Worm (Caenorhabditis elegans) whole organism, late embryonic: Measurements from ENCODE around the gene Y70C5B.2.

Experiments
- C08G9.2 ChIP-seq: sonication (generic microtip); optimal IDR thresholded peaks from 2 replicates; lab custom pipeline; 2016; ENCODE audit warnings: mild to moderate bottlenecking, missing genetic modification characterization, moderate library complexity, missing compliant biosample characterization
- K02D7.2 ChIP-seq: sonication (generic microtip); optimal IDR thresholded peaks from 2 replicates; lab custom pipeline; 2017; ENCODE audit warnings: mild to moderate bottlenecking, missing genetic modification characterization, missing compliant biosample characterization
- T23F11.4 ChIP-seq: fragments of 200-800 bp; sonication (Bioruptor generic); optimal IDR thresholded peaks from 2 replicates; lab custom pipeline; 2018; ENCODE audit warnings: mild to moderate bottlenecking, missing genetic modification characterization, missing compliant biosample characterization
- Y22D7AL.16 ChIP-seq: sonication (generic microtip); optimal IDR thresholded peaks from 2 replicates; lab custom pipeline; 2016; ENCODE audit warnings: missing genetic modification characterization, missing compliant biosample characterization
- ahr-1 ChIP-seq: sonication (generic microtip); optimal IDR thresholded peaks from 2 replicates; lab custom pipeline; 2016; ENCODE audit warnings: missing genetic modification characterization, missing compliant biosample characterization
- ceh-14 ChIP-seq: sonication (generic microtip); optimal IDR thresholded peaks from 2 replicates; lab custom pipeline; 2016; ENCODE audit warnings: missing genotype, missing genetic modification characterization, missing compliant biosample characterization
- ceh-18 ChIP-seq: sonication (generic microtip); optimal IDR thresholded peaks from 2 replicates; lab custom pipeline; 2016; ENCODE audit warnings: missing genetic modification characterization, missing compliant biosample characterization
- ceh-19 ChIP-seq: fragments of 200-800 bp; sonication (Bioruptor generic); optimal IDR thresholded peaks from 2 replicates; lab custom pipeline; 2018; ENCODE audit warnings: mild to moderate bottlenecking, missing genetic modification characterization, missing compliant biosample characterization
- ceh-24 ChIP-seq: sonication (generic microtip); optimal IDR thresholded peaks from 2 replicates; lab custom pipeline; 2016; ENCODE audit warnings: mild to moderate bottlenecking, missing genetic modification characterization, missing compliant biosample characterization
- ceh-30 ChIP-seq: fragments of 150-350 bp; optimal IDR thresholded peaks from 2 replicates; lab custom pipeline; 2014; ENCODE audit warnings: missing biosample characterization, missing genetic modification characterization
- ceh-31 ChIP-seq: sonication (generic microtip); optimal IDR thresholded peaks from 2 replicates; lab custom pipeline; 2016; ENCODE audit warnings: missing genetic modification characterization, missing compliant biosample characterization
- ceh-34 ChIP-seq: sonication (generic microtip); optimal IDR thresholded peaks from 2 replicates; lab custom pipeline; 2016; ENCODE audit warnings: mild to moderate bottlenecking, missing genetic modification characterization, missing compliant biosample characterization
- ceh-9 ChIP-seq: sonication (generic microtip); optimal IDR thresholded peaks from 2 replicates; lab custom pipeline; 2016; ENCODE audit warnings: mild to moderate bottlenecking, missing genetic modification characterization, inconsistent platforms, missing compliant biosample characterization
- dmd-4 ChIP-seq: sonication (generic microtip); optimal IDR thresholded peaks from 2 replicates; lab custom pipeline; 2016; ENCODE audit warnings: borderline replicate concordance, missing genetic modification characterization, missing compliant biosample characterization
- fax-1 ChIP-seq: sonication (generic microtip); optimal IDR thresholded peaks from 2 replicates; lab custom pipeline; 2016; ENCODE audit warnings: missing genotype, missing genetic modification characterization, missing compliant biosample characterization
- hlh-30 ChIP-seq: sonication (generic microtip); optimal IDR thresholded peaks from 2 replicates; lab custom pipeline; 2017; ENCODE audit warnings: antibody characterized with exemption, missing genetic modification characterization, missing compliant biosample characterization; ENCODE audit not compliant: insufficient read depth
- madf-2 ChIP-seq: sonication (generic microtip); optimal IDR thresholded peaks from 2 replicates; lab custom pipeline; 2017; ENCODE audit warnings: missing genetic modification characterization, missing compliant biosample characterization
- mec-3 ChIP-seq: sonication (generic microtip); optimal IDR thresholded peaks from 2 replicates; lab custom pipeline; 2016; ENCODE audit warnings: borderline replicate concordance, missing genetic modification characterization, missing compliant biosample characterization
- pat-9 ChIP-seq: fragments of 200-800 bp; sonication (Bioruptor generic); optimal IDR thresholded peaks from 2 replicates; lab custom pipeline; 2018; ENCODE audit warnings: mild to moderate bottlenecking, missing genetic modification characterization, moderate library complexity, missing compliant biosample characterization
- pax-1 ChIP-seq: fragments of 150-350 bp; optimal IDR thresholded peaks from 2 replicates; lab custom pipeline; 2014; ENCODE audit warnings: missing biosample characterization, missing genetic modification characterization
- pha-2 ChIP-seq: sonication (generic microtip); optimal IDR thresholded peaks from 2 replicates; lab custom pipeline; 2017; ENCODE audit warnings: mild to moderate bottlenecking, missing genetic modification characterization, missing compliant biosample characterization
- sox-2 ChIP-seq: fragments of 200-800 bp; sonication (Bioruptor generic); IDR thresholded peaks from 2 replicates; pipeline ENCODE4 v1.3.6; 2022; ENCODE audit warnings: missing genetic modification reagents, missing genetic modification characterization, missing compliant biosample characterization
- sox-4 ChIP-seq: sonication (generic microtip); optimal IDR thresholded peaks from 2 replicates; lab custom pipeline; 2017; ENCODE audit warnings: mild to moderate bottlenecking, missing genetic modification characterization, inconsistent platforms, missing compliant biosample characterization
- tbx-7 ChIP-seq: sonication (generic microtip); optimal IDR thresholded peaks from 2 replicates; lab custom pipeline; 2016; ENCODE audit warnings: missing genotype, missing genetic modification characterization, missing compliant biosample characterization
- unc-55 ChIP-seq: sonication (generic microtip); optimal IDR thresholded peaks from 2 replicates; lab custom pipeline; 2017; ENCODE audit warnings: missing biosample characterization, missing genetic modification reagents, missing genetic modification characterization

Gene Y70C5B.2

DNA sequence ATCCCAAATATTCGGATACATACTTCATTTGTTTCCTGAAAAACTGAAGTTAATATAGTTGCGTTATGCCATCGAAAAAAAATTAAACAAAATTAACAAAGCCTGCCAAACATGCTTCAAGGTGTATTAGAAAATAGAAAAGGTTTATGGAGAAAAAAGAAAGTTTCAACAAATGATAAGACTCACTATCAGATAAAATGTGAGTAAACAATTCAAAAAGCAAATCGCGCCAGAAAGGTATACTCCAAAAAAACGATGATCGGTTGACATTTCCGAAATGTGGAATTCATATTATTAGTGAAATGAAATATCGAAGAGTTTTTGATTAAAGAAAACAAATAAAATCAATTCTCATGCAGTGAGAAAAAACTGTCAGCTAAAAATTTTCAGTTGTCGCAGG is 39.8 kb downstream of the Y70C5B.2 start, which contains the start of gene Y70C5A.3 (continued):
- TF ChIP-seq hlh-30 (tag; lab: Kevin White, UChicago), result no peak
- no peak for TF ChIP-seq ceh-30

DNA sequence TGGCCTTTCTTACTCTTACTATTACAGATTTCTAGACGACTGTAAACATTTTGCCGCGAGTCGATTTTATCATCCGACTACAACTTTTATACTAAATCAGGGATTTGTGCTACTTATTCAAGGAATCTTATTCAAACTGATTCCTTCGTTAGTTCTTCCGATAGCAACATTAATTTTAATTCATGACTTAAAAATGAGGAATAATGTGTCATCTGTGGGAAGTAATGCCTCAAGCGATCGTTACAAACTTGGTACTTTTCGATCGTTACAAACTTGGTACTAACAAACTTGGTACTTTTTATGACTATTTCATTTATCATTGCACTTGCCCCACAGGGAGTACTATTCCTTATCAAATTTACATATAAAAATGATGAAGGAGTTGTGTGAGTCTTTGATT is 43.3 kb downstream of the Y70C5B.2 start, which contains the start of gene Y70C5A.4:
Y70C5A.4 (plus strand) TSS at position 301 of the 400 bp plus-strand sequence.
- TF ChIP-seq Y22D7AL.16 (tag; lab: Kevin White, UChicago), result no peak
- TF ChIP-seq madf-2 (tag; lab: Kevin White, UChicago), result no peak
- TF ChIP-seq ahr-1, result no peak
- no peak for TF ChIP-seq ceh-34 (tag; lab: Kevin White, UChicago)
- no peak for TF ChIP-seq T23F11.4 (GFP tag; lab: Kevin White, UChicago)
- TF ChIP-seq tbx-7 (tag; lab: Kevin White, UChicago), result no peak
- no peak for TF ChIP-seq unc-55 (GFP tag; lab: Kevin White, UChicago)
- TF ChIP-seq sox-4 (tag; lab: Kevin White, UChicago), result no peak
- TF ChIP-seq ceh-30, result no peak
- no peak for TF ChIP-seq ceh-24 (tag; lab: Kevin White, UChicago)
- TF ChIP-seq mec-3 (tag; lab: Kevin White, UChicago), result no peak
- no peak for TF ChIP-seq pha-2 (tag; lab: Kevin White, UChicago)
- TF ChIP-seq C08G9.2 (tag; lab: Kevin White, UChicago), result no peak
- TF ChIP-seq pax-1 (tag; lab: Kevin White, UChicago), result no peak
- TF ChIP-seq, all 69 proteins: peak for 0

- TF ChIP-seq fax-1 (tag; lab: Kevin White, UChicago) (no peak), dmd-4 (tag; lab: Kevin White, UChicago) (no peak), madf-2 (tag; lab: Kevin White, UChicago) (no peak)
Observed at ce11 chrV:16610791-16611385, 49.8 kb downstream of the Y70C5B.2 start, which contains the start of gene srw-54. srw-54 (plus strand) TSS chrV:16611335.

DNA sequence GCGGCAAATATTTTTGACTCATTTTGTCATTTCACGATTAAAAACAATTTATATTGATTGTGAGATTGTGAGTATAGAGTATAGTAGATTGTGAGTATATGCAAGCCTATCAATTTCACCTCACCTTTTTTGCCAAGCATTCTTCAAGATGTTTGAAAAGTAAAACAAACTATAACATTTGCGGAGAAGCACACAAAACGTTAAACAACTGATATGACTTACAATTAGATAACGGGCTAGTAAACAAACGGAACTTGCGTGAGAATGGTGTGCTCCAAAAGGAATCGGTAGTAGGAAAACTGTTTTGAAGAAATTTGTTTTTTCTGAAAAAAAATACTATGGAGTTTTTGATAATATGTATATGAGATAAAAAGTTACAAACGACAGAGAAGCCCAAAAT is 50.6 kb downstream of the Y70C5B.2 start:
- TF ChIP-seq ceh-18 (tag; lab: Kevin White, UChicago), result no peak
- no peak for TF ChIP-seq sox-2 (GFP tag; lab: Robert Waterston, UW)
- no peak for TF ChIP-seq K02D7.2 (tag; lab: Kevin White, UChicago)
- no peak for TF ChIP-seq pha-2 (tag; lab: Kevin White, UChicago)
- TF ChIP-seq ceh-19 (GFP tag; lab: Kevin White, UChicago), result no peak
- no peak for TF ChIP-seq ceh-31 (tag; lab: Kevin White, UChicago)
- TF ChIP-seq pat-9 (tag; lab: Kevin White, UChicago), result no peak
- TF ChIP-seq mec-3 (tag; lab: Kevin White, UChicago), result no peak
- TF ChIP-seq ceh-24 (tag; lab: Kevin White, UChicago), result no peak
- no peak for TF ChIP-seq ceh-14 (tag; lab: Kevin White, UChicago)
- TF ChIP-seq ceh-9 (tag; lab: Kevin White, UChicago), result no peak

DNA sequence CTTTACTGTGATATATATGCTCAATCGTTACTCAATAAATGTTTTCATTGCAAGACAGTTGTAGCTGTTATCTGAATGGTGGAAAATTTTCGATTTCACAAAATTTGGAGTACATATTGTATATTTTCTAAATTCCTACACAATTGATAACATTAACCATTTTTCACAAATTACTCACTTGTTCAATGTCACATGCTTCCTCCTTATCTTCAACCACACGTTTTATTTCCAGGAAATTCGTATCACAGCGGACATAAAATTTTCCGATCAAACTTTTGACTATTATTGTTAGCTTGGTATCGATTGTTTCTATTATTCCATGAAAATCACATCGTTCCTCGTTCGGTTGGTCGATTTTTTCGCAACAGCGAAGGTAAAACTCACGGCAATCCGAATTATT is 52.2 kb downstream of the Y70C5B.2 start:
- no peak for TF ChIP-seq ahr-1
